Worm (Caenorhabditis elegans) whole organism, midembryonic: ENCODE data around the gene R10D12.8.

Experiments
- T22C8.4 ChIP-seq: fragments of 200-800 bp; sonication (Bioruptor generic); IDR thresholded peaks from 2 replicates; pipeline ENCODE4 v1.3.6; 2022; ENCODE audit warnings: missing genetic modification characterization, missing compliant biosample characterization
- cog-1 ChIP-seq: sonication (generic microtip); optimal IDR thresholded peaks from 2 replicates; lab custom pipeline; 2016; ENCODE audit warnings: missing genetic modification characterization, missing compliant biosample characterization
- flt-1 ChIP-seq: fragments of 200-800 bp; sonication (Bioruptor generic); IDR thresholded peaks from 2 replicates; pipeline ENCODE4 v1.3.6; 2022; ENCODE audit warnings: missing genetic modification characterization, missing compliant biosample characterization
- klf-2 ChIP-seq: fragments of 200-800 bp; sonication (Bioruptor generic); conservative IDR thresholded peaks from 2 replicates; pipeline ENCODE4 v1.3.6; 2022; ENCODE audit warnings: missing genetic modification reagents, missing genetic modification characterization, missing compliant biosample characterization
- med-1 ChIP-seq: sonication (generic microtip); optimal IDR thresholded peaks from 2 replicates; lab custom pipeline; 2017; ENCODE audit warnings: missing genetic modification characterization, mild to moderate bottlenecking, missing compliant biosample characterization, antibody characterized with exemption, missing genetic modification reagents; ENCODE audit not compliant: insufficient read depth
- ref-1 ChIP-seq: fragments of 200-800 bp; sonication (Bioruptor generic); conservative IDR thresholded peaks from 2 replicates; pipeline ENCODE4 v1.3.6; 2022; ENCODE audit warnings: missing genetic modification reagents, missing genetic modification characterization, missing compliant biosample characterization
- tab-1 ChIP-seq: fragments of 200-800 bp; sonication (Bioruptor generic); IDR thresholded peaks from 2 replicates; pipeline ENCODE4 v1.3.6; 2022; ENCODE audit warnings: missing genetic modification characterization, missing compliant biosample characterization
- ztf-23 ChIP-seq: fragments of 200-800 bp; sonication (Bioruptor generic); IDR thresholded peaks from 2 replicates; pipeline ENCODE4 v1.3.6; 2022; ENCODE audit warnings: missing genetic modification reagents, missing genetic modification characterization, missing compliant biosample characterization
- ztf-29 ChIP-seq: fragments of 200-800 bp; sonication (Bioruptor generic); IDR thresholded peaks from 2 replicates; pipeline ENCODE4 v1.3.6; 2022; ENCODE audit warnings: missing genetic modification reagents, missing genetic modification characterization, missing compliant biosample characterization

Gene R10D12.8

DNA sequence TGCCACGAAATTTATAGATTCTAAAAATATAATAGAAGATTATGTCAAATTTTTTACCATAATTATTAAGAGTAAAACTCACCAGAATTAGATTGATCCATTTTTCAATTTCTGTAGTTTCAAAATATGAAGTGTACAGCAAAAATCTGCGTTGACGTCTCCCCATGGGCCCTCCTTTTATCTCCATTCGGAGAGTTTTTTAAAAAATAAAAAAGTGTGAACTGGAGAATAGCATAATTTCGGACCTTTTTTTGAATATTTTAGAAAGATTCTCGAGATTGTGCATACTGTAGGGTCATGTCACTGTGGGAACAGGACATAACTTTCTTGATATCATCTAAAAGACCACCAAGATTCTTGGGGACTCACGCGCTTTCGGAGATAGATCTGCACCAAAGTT lies 11.0 kb downstream of the R10D12.8 start, which contains the start of gene dpr-1:
dpr-1 (minus strand) TSS at position 101 of the 400 bp plus-strand sequence.
- TF ChIP-seq ztf-29 (GFP tag; lab: Robert Waterston, UW): no peak
- TF ChIP-seq med-1 (GFP tag; lab: Kevin White, UChicago): no peak
- TF ChIP-seq flt-1 (GFP tag; lab: Robert Waterston, UW): no peak
- no peak for TF ChIP-seq klf-2
- TF ChIP-seq ztf-23 (GFP tag; lab: Robert Waterston, UW): no peak
- no peak for TF ChIP-seq tab-1 (GFP tag; lab: Robert Waterston, UW)
- no peak for TF ChIP-seq cog-1 (tag; lab: Kevin White, UChicago)
- TF ChIP-seq ref-1 (GFP tag; lab: Robert Waterston, UW): no peak
- TF ChIP-seq T22C8.4 (GFP tag; lab: Robert Waterston, UW): no peak

ce11 chrV:13936850-13937249 lies 16.2 kb downstream of the R10D12.8 start, which contains the start of gene srw-145:
srw-145 (plus strand) TSS chrV:13937150.
- TF ChIP-seq med-1 (GFP tag; lab: Kevin White, UChicago) (no peak), tab-1 (GFP tag; lab: Robert Waterston, UW) (no peak)

- TF ChIP-seq klf-2 (no peak), med-1 (GFP tag; lab: Kevin White, UChicago) (no peak), ztf-29 (GFP tag; lab: Robert Waterston, UW) (no peak), T22C8.4 (GFP tag; lab: Robert Waterston, UW) (no peak), ztf-23 (GFP tag; lab: Robert Waterston, UW) (no peak), flt-1 (GFP tag; lab: Robert Waterston, UW) (no peak), tab-1 (GFP tag; lab: Robert Waterston, UW) (no peak), cog-1 (tag; lab: Kevin White, UChicago) (no peak), ref-1 (GFP tag; lab: Robert Waterston, UW) (no peak)
These were observed 17.0 kb downstream of the R10D12.8 start for ce11 chrV:13936052-13936451.

DNA sequence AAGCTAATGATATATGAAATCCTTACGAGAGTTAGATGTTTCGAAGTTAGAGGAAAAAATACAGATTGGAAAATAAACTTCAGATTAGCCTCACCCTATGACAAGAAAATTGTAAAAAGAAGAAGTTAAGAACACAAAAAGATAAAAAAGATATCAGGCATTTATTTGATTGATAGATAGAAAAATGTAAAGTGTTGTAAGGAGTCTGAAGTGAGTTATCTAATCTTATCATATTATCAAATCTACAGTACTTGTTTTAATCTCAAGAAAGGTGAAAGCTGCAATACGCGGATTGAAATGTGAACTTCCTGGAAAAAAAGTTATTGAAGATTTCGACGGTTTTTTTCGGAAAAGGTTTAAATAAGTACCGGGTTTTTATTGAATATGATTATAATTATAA lies 17.7 kb downstream of the R10D12.8 start:
- TF ChIP-seq med-1 (GFP tag; lab: Kevin White, UChicago) (no peak), cog-1 (tag; lab: Kevin White, UChicago) (no peak), tab-1 (GFP tag; lab: Robert Waterston, UW) (no peak), ztf-23 (GFP tag; lab: Robert Waterston, UW) (no peak), ztf-29 (GFP tag; lab: Robert Waterston, UW) (no peak), ref-1 (GFP tag; lab: Robert Waterston, UW) (no peak), T22C8.4 (GFP tag; lab: Robert Waterston, UW) (no peak), klf-2 (no peak), flt-1 (GFP tag; lab: Robert Waterston, UW) (no peak)

- TF ChIP-seq ref-1 (GFP tag; lab: Robert Waterston, UW) (no peak), flt-1 (GFP tag; lab: Robert Waterston, UW) (no peak), med-1 (GFP tag; lab: Kevin White, UChicago) (no peak), ztf-29 (GFP tag; lab: Robert Waterston, UW) (no peak), ztf-23 (GFP tag; lab: Robert Waterston, UW) (no peak), klf-2 (no peak), tab-1 (GFP tag; lab: Robert Waterston, UW) (no peak), T22C8.4 (GFP tag; lab: Robert Waterston, UW) (no peak)
These were observed 18.5 kb downstream of the R10D12.8 start, which contains the start of gene R10D12.1 for ce11 chrV:13934545-13934944. R10D12.1 (minus strand) TSS chrV:13934645.

DNA sequence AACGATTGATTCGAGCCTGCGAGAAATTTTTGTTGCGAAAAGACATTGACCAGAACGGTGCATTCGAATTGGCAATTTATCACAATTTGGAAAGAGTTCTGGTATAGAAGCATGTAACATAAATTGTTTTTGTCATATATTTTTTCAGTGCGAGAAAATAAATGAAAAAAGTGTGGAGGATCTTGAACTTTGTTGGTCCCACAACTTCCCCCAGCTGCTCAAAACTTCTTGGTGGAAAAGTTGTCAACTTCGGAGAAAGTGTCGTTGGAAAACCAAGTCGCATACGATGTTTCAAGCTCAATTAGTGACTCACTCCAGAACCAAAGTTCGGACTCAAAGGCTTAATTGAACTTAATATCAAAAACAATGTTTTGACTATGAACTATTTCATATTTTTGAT lies 21.1 kb downstream of the R10D12.8 start:
- TF ChIP-seq ztf-29 (GFP tag; lab: Robert Waterston, UW): no peak
- TF ChIP-seq med-1 (GFP tag; lab: Kevin White, UChicago): no peak
- TF ChIP-seq T22C8.4 (GFP tag; lab: Robert Waterston, UW): no peak
- TF ChIP-seq ztf-23 (GFP tag; lab: Robert Waterston, UW): no peak
- no peak for TF ChIP-seq ref-1 (GFP tag; lab: Robert Waterston, UW)
- TF ChIP-seq cog-1 (tag; lab: Kevin White, UChicago): no peak
- TF ChIP-seq tab-1 (GFP tag; lab: Robert Waterston, UW): no peak
- TF ChIP-seq klf-2: no peak
- no peak for TF ChIP-seq flt-1 (GFP tag; lab: Robert Waterston, UW)

ce11 chrV:13931225-13931624 lies 21.9 kb downstream of the R10D12.8 start, which contains the start of gene C06B3.16:
C06B3.16 (plus strand) TSS chrV:13931525.
- TF ChIP-seq tab-1 (GFP tag; lab: Robert Waterston, UW): no peak
- TF ChIP-seq med-1 (GFP tag; lab: Kevin White, UChicago): no peak
- no peak for TF ChIP-seq cog-1 (tag; lab: Kevin White, UChicago)
- TF ChIP-seq ztf-23 (GFP tag; lab: Robert Waterston, UW): no peak
- TF ChIP-seq T22C8.4 (GFP tag; lab: Robert Waterston, UW): no peak
- no peak for TF ChIP-seq ztf-29 (GFP tag; lab: Robert Waterston, UW)
- TF ChIP-seq ref-1 (GFP tag; lab: Robert Waterston, UW): no peak
- no peak for TF ChIP-seq flt-1 (GFP tag; lab: Robert Waterston, UW)
- no peak for TF ChIP-seq klf-2

DNA sequence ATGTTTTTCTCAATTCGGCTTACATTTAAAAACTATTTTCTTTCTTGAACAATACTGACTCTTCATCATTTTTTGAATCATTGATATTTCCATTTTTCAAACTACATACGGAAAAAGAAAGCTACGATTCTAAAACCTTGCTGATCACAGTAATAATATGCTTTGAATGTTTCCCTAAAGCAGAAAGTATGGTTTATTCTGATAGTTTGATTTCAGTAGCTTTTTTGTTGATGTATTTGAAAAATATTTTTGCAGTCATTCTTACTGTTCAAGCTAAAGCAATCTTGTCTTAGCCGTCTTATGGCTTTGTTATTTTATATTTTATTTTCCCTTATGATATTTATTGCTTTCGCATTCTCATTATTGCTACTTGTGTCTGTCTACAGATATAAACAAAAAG lies 23.6 kb downstream of the R10D12.8 start, which contains the start of gene srxa-13:
srxa-13 (plus strand) TSS at position 301 of the 400 bp plus-strand sequence.
- no peak for TF ChIP-seq ref-1 (GFP tag; lab: Robert Waterston, UW)
- no peak for TF ChIP-seq T22C8.4 (GFP tag; lab: Robert Waterston, UW)
- no peak for TF ChIP-seq med-1 (GFP tag; lab: Kevin White, UChicago)
- TF ChIP-seq klf-2: no peak
- no peak for TF ChIP-seq tab-1 (GFP tag; lab: Robert Waterston, UW)
- TF ChIP-seq cog-1 (tag; lab: Kevin White, UChicago): no peak
- TF ChIP-seq flt-1 (GFP tag; lab: Robert Waterston, UW): no peak
- no peak for TF ChIP-seq ztf-29 (GFP tag; lab: Robert Waterston, UW)
- no peak for TF ChIP-seq ztf-23 (GFP tag; lab: Robert Waterston, UW)

ce11 chrV:13926398-13926797 lies 26.7 kb downstream of the R10D12.8 start, which contains the start of gene srxa-12:
srxa-12 (plus strand) TSS chrV:13926698.
- TF ChIP-seq ztf-29 (GFP tag; lab: Robert Waterston, UW): no peak
- no peak for TF ChIP-seq flt-1 (GFP tag; lab: Robert Waterston, UW)
- TF ChIP-seq T22C8.4 (GFP tag; lab: Robert Waterston, UW): no peak
- no peak for TF ChIP-seq ref-1 (GFP tag; lab: Robert Waterston, UW)
- TF ChIP-seq klf-2: no peak
- TF ChIP-seq tab-1 (GFP tag; lab: Robert Waterston, UW): no peak
- TF ChIP-seq med-1 (GFP tag; lab: Kevin White, UChicago): no peak
- TF ChIP-seq ztf-23 (GFP tag; lab: Robert Waterston, UW): no peak
- no peak for TF ChIP-seq cog-1 (tag; lab: Kevin White, UChicago)
